Worm (Caenorhabditis elegans) whole organism, young adult: Measurements from ENCODE around the gene clec-153.

ENCODE experiments used
- B0019.2 ChIP-seq: fragments of 200-800 bp; sonication (Bioruptor generic); conservative IDR thresholded peaks from 2 replicates; pipeline ENCODE4 v1.3.6; 2022; ENCODE audit warnings: missing genetic modification reagents, missing genetic modification characterization, missing compliant biosample characterization
- B0336.3 ChIP-seq: fragments of 200-800 bp; sonication (Bioruptor generic); IDR thresholded peaks from 2 replicates; pipeline ENCODE4 v1.3.6; 2022; ENCODE audit warnings: missing genetic modification characterization, missing compliant biosample characterization
- C06A6.2 ChIP-seq: fragments of 200-800 bp; sonication (Bioruptor generic); conservative IDR thresholded peaks from 2 replicates; pipeline ENCODE4 v1.3.6; 2022; ENCODE audit warnings: missing genetic modification characterization, missing compliant biosample characterization
- F57C9.4 ChIP-seq: sonication (generic microtip); optimal IDR thresholded peaks from 2 replicates; lab custom pipeline; 2017; ENCODE audit warnings: mild to moderate bottlenecking, missing genetic modification characterization, missing compliant biosample characterization
- K11D2.4 ChIP-seq: fragments of 200-800 bp; sonication (Bioruptor generic); IDR thresholded peaks from 2 replicates; pipeline ENCODE4 v1.3.6; 2022; ENCODE audit warnings: missing genetic modification reagents, missing genetic modification characterization, missing compliant biosample characterization
- Y53G8AR.9 ChIP-seq: fragments of 200-800 bp; sonication (Bioruptor generic); conservative IDR thresholded peaks from 2 replicates; pipeline ENCODE4 v1.3.6; 2022; ENCODE audit warnings: missing genetic modification reagents, missing genetic modification characterization, missing compliant biosample characterization
- Y79H2A.3 ChIP-seq: fragments of 200-800 bp; sonication (Bioruptor generic); conservative IDR thresholded peaks from 2 replicates; pipeline ENCODE4 v1.3.6; 2022; ENCODE audit warnings: missing genetic modification reagents, missing genetic modification characterization, missing compliant biosample characterization
- Y95B8A.8 ChIP-seq: fragments of 200-800 bp; sonication (Bioruptor generic); IDR thresholded peaks from 2 replicates; pipeline ENCODE4 v1.3.6; 2022; ENCODE audit warnings: missing genetic modification reagents, missing genetic modification characterization, missing compliant biosample characterization
- aptf-3 ChIP-seq: fragments of 200-800 bp; sonication (Bioruptor generic); IDR thresholded peaks from 2 replicates; pipeline ENCODE4 v1.3.6; 2022; ENCODE audit warnings: missing genetic modification characterization, missing compliant biosample characterization
- attf-6 ChIP-seq: fragments of 200-800 bp; sonication (Bioruptor generic); IDR thresholded peaks from 2 replicates; pipeline ENCODE4 v1.3.6; 2022; ENCODE audit warnings: missing genetic modification reagents, missing genetic modification characterization, missing compliant biosample characterization
- ccch-3 ChIP-seq: fragments of 200-800 bp; sonication (Bioruptor generic); optimal IDR thresholded peaks from 2 replicates; lab custom pipeline; 2018; ENCODE audit warnings: mild to moderate bottlenecking, missing genetic modification characterization, missing compliant biosample characterization
- cebp-1 ChIP-seq, 2 experiments: fragments of 200-800 bp in 1 of 2; sonication (Bioruptor generic) in 1 of 2; sonication (generic microtip) in 1 of 2; IDR thresholded peaks in 1 of 2; optimal IDR thresholded peaks in 1 of 2; 2 replicates each; pipeline versions ENCODE4 v1.3.6 to Lab custom; 2017 to 2022; ENCODE audit warnings: missing compliant biosample characterization in 2 of 2, missing genetic modification characterization in 2 of 2, mild to moderate bottlenecking in 1 of 2, missing genetic modification reagents in 1 of 2, moderate library complexity in 1 of 2
- ceh-27 ChIP-seq: fragments of 200-800 bp; sonication (Bioruptor generic); optimal IDR thresholded peaks from 2 replicates; lab custom pipeline; 2018; ENCODE audit warnings: mild to moderate bottlenecking, missing genetic modification characterization, moderate library complexity, missing compliant biosample characterization
- ceh-79 ChIP-seq: sonication (generic microtip); optimal IDR thresholded peaks from 2 replicates; lab custom pipeline; 2017; ENCODE audit warnings: mild to moderate bottlenecking, missing genetic modification characterization, missing compliant biosample characterization
- chd-7 ChIP-seq: sonication (generic microtip); optimal IDR thresholded peaks from 2 replicates; lab custom pipeline; 2016; ENCODE audit warnings: mild to moderate bottlenecking, missing genetic modification characterization, moderate library complexity, missing compliant biosample characterization
- dpl-1 ChIP-seq: fragments of 150-350 bp; optimal IDR thresholded peaks from 2 replicates; lab custom pipeline; 2014; ENCODE audit warnings: missing biosample characterization, missing genetic modification reagents, missing genetic modification characterization
- ekl-4 ChIP-seq: fragments of 200-800 bp; sonication (Bioruptor generic); IDR thresholded peaks from 2 replicates; pipeline ENCODE4 v1.3.6; 2022; ENCODE audit warnings: missing genetic modification reagents, missing genetic modification characterization, missing compliant biosample characterization
- fkh-3 ChIP-seq: sonication (generic microtip); optimal IDR thresholded peaks from 2 replicates; lab custom pipeline; 2016; ENCODE audit warnings: mild to moderate bottlenecking, missing genetic modification characterization, missing compliant biosample characterization
- gei-17 ChIP-seq: fragments of 200-800 bp; sonication (Bioruptor generic); optimal IDR thresholded peaks from 2 replicates; lab custom pipeline; 2018; ENCODE audit warnings: mild to moderate bottlenecking, missing genetic modification characterization, missing compliant biosample characterization
- him-1 ChIP-seq: sonication (generic microtip); optimal IDR thresholded peaks from 2 replicates; lab custom pipeline; 2016; ENCODE audit warnings: missing genotype, missing genetic modification reagents, missing genetic modification characterization, missing compliant biosample characterization
- hlh-12 ChIP-seq: sonication (generic microtip); optimal IDR thresholded peaks from 2 replicates; lab custom pipeline; 2016; ENCODE audit warnings: missing genetic modification characterization, missing compliant biosample characterization
- hsf-1 ChIP-seq: fragments of 200-800 bp; sonication (Bioruptor generic); IDR thresholded peaks from 2 replicates; pipeline ENCODE4 v1.3.6; 2022; ENCODE audit warnings: missing genetic modification reagents, missing genetic modification characterization, missing compliant biosample characterization
- let-607 ChIP-seq, 2 experiments: fragments of 200-800 bp in 1 of 2; sonication (Bioruptor generic) in 1 of 2; sonication (generic microtip) in 1 of 2; optimal IDR thresholded peaks; 2 replicates each; lab custom pipeline; 2016 to 2018; ENCODE audit warnings: mild to moderate bottlenecking in 2 of 2, missing compliant biosample characterization in 2 of 2, missing genetic modification characterization in 2 of 2, moderate library complexity in 2 of 2, missing genotype in 1 of 2
- lin-26 ChIP-seq: fragments of 200-800 bp; sonication (Bioruptor generic); IDR thresholded peaks from 2 replicates; pipeline ENCODE4 v1.3.6; 2022; ENCODE audit warnings: missing genetic modification reagents, missing genetic modification characterization, missing compliant biosample characterization
- lin-35 ChIP-seq, 3 experiments: fragments of 150-350 bp in 2 of 3; sonication (generic microtip) in 1 of 3; optimal IDR thresholded peaks; 2 replicates each; lab custom pipeline; 2014 to 2018; ENCODE audit warnings: missing biosample characterization in 3 of 3, missing genetic modification characterization in 3 of 3, missing genetic modification reagents in 3 of 3
- lin-40 ChIP-seq: sonication (generic microtip); optimal IDR thresholded peaks from 2 replicates; lab custom pipeline; 2016; ENCODE audit warnings: missing genetic modification characterization, mild to moderate bottlenecking, missing compliant biosample characterization, missing genotype, missing genetic modification reagents
- lin-54 ChIP-seq: fragments of 200-800 bp; sonication (Bioruptor generic); optimal IDR thresholded peaks from 2 replicates; lab custom pipeline; 2018; ENCODE audit warnings: mild to moderate bottlenecking, missing genetic modification characterization, missing compliant biosample characterization
- lsl-1 ChIP-seq: fragments of 200-800 bp; sonication (Bioruptor generic); optimal IDR thresholded peaks from 2 replicates; lab custom pipeline; 2018; ENCODE audit warnings: mild to moderate bottlenecking, missing genetic modification characterization, moderate library complexity, missing compliant biosample characterization
- madf-10 ChIP-seq: sonication (generic microtip); optimal IDR thresholded peaks from 2 replicates; lab custom pipeline; 2016; ENCODE audit warnings: mild to moderate bottlenecking, missing genetic modification characterization, missing compliant biosample characterization
- mxl-1 ChIP-seq: sonication (generic microtip); optimal IDR thresholded peaks from 2 replicates; lab custom pipeline; 2016; ENCODE audit warnings: missing genetic modification characterization, missing compliant biosample characterization
- nfya-2 ChIP-seq: fragments of 200-800 bp; sonication (Bioruptor generic); IDR thresholded peaks from 2 replicates; pipeline ENCODE4 v1.3.6; 2022; ENCODE audit warnings: missing genetic modification reagents, missing genetic modification characterization, missing compliant biosample characterization
- nfyb-1 ChIP-seq: fragments of 200-800 bp; sonication (Bioruptor generic); IDR thresholded peaks from 2 replicates; pipeline ENCODE4 v1.3.6; 2022; ENCODE audit warnings: missing genetic modification reagents, missing genetic modification characterization, missing compliant biosample characterization
- nhr-80 ChIP-seq: sonication (generic microtip); optimal IDR thresholded peaks from 2 replicates; lab custom pipeline; 2016; ENCODE audit warnings: missing genetic modification characterization, missing compliant biosample characterization
- nhr-90 ChIP-seq: sonication (generic microtip); optimal IDR thresholded peaks from 2 replicates; lab custom pipeline; 2016; ENCODE audit warnings: missing genotype, mild to moderate bottlenecking, missing genetic modification characterization, missing compliant biosample characterization
- snpc-4 ChIP-seq, 5 experiments: fragments of 150-350 bp in 1 of 5; sonication (generic microtip) in 4 of 5; optimal IDR thresholded peaks; 2 replicates each; lab custom pipeline; 2014 to 2018; ENCODE audit warnings: missing genetic modification characterization in 5 of 5, missing biosample characterization in 3 of 5, antibody characterized with exemption in 2 of 5, mild to moderate bottlenecking in 2 of 5, missing compliant biosample characterization in 2 of 5, missing genotype in 2 of 5, moderate library complexity in 2 of 5, missing genetic modification reagents in 1 of 5
- tbx-9 ChIP-seq: sonication (generic microtip); optimal IDR thresholded peaks from 2 replicates; lab custom pipeline; 2016; ENCODE audit warnings: borderline replicate concordance, missing genetic modification characterization, inconsistent platforms, missing compliant biosample characterization
- unc-130 ChIP-seq: sonication (generic microtip); optimal IDR thresholded peaks from 2 replicates; lab custom pipeline; 2016; ENCODE audit warnings: missing genetic modification reagents, missing genetic modification characterization, missing compliant biosample characterization
- zfh-2 ChIP-seq: fragments of 200-800 bp; sonication (Bioruptor generic); conservative IDR thresholded peaks from 2 replicates; pipeline ENCODE4 v1.3.6; 2022; ENCODE audit warnings: missing genetic modification reagents, missing genetic modification characterization, missing compliant biosample characterization
- ztf-25 ChIP-seq: fragments of 200-800 bp; sonication (Bioruptor generic); IDR thresholded peaks from 2 replicates; pipeline ENCODE4 v1.3.6; 2022; ENCODE audit warnings: missing genetic modification reagents, missing genetic modification characterization, missing compliant biosample characterization
- ztf-28 ChIP-seq: fragments of 200-800 bp; sonication (Bioruptor generic); IDR thresholded peaks from 2 replicates; pipeline ENCODE4 v1.3.6; 2022; ENCODE audit warnings: missing genetic modification reagents, missing genetic modification characterization, missing compliant biosample characterization

Gene clec-153

DNA sequence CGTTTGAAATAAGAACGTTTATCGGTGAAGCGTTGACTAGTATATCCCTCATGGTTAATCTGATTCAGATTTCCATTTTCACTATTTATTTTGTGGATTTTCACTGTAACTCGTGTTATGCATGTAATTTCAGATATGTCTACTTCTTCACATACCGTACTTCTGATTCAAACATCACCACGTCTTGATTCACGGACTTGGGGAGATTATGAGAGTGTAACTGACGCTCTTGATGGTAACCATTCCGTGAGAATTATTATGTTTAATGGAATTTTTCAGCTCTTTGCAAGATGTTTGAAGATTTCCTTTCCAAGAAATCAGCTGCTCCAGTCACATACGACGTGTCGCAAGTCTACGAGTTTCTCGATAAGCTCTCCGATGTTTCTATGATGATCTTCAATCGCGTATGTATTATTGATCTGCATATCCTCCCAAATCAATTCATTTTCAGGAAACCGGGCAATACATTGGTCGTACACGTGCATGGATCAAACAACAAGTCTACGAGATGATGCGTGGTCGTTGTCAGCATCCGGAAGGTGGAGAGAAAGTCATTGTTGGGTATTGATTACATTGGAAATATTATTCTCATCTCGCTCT is 41.8 kb upstream of the clec-153 start, which contains the start of gene erh-2 (continued):
- TF ChIP-seq cebp-1 (GFP tag; IDR thresholded peaks at IDR 0.05; lab: Robert Waterston, UW), result no peak
- TF ChIP-seq cebp-1 (tag; optimal IDR thresholded peaks at IDR 0.05; lab: Kevin White, UChicago), result no peak
- TF ChIP-seq lin-35 (GFP tag; optimal IDR thresholded peaks at IDR 0.05; lab: Kevin White, UChicago), result peak in 1 of 3 experiments; percentile 21
- no peak for TF ChIP-seq him-1
- TF ChIP-seq ccch-3 (GFP tag; lab: Kevin White, UChicago), result no peak
- no peak for TF ChIP-seq B0019.2 (GFP tag; lab: Robert Waterston, UW)
- TF ChIP-seq let-607 (tag; optimal IDR thresholded peaks at IDR 0.05; lab: Kevin White, UChicago), result no peak

DNA sequence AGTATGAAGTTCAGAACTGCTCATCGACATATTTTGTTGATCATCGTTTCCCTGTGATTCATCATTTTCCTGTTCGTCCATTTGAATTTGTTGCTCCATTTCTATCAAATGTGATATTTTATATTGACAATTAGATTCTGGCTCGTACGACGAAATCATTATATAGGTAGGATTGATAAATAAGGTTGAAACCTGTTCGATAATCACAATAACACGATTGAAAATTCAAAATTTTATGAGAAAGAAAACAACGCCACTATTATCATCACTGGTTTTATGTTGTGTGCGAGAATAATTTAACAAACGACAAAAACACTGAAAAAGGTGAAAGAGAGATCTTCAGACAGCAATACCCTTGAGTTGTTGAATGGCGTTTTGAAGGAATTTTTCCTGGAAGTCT is 40.7 kb upstream of the clec-153 start, which contains the start of gene apc-11:
apc-11 (minus strand) TSS at position 101 of the 400 bp plus-strand sequence.
- TF ChIP-seq ztf-28 (GFP tag; lab: Robert Waterston, UW) (no peak), mxl-1 (tag; lab: Kevin White, UChicago) (no peak)

DNA sequence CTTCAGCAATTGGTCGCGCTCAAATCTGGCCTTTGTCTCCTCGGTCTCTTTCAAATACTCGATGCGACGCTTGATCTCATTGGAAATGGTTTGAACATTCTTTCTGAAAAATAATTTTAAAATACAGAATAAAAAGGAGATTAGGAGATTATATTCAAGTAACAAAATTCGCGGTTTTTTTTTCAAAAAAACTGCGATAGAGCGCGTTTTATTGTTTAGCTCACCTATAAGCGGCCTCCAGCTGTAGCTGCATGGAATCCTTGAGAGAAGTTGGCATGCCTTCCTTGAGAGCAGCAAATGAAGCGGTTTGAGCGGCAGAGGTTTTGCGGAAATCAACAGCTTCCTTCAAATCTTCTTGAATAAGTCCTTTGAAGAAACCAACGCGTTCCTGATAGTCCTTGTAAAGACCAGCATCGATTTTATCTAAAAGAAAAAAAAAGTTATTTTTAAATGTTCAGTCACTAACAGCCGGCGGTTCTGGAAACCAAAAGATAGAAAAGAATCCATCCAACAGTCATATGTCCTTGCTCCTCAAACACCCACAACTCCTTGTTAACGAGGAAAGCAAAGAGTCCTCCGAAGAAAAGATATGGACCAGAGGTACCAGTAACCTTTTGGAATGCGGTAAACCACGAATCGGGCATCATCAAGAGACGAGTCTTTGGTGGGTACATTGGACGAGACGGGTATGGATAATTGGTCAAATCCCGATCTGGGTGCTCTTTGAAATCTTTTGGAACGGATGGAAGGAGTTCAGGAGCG is 40.1 kb upstream of the clec-153 start:
- TF ChIP-seq lin-26 (GFP tag; lab: Robert Waterston, UW) (0 out of 2 replicates have a peak, but pooled peaks have one; percentile 43), Y95B8A.8 (no peak)

DNA sequence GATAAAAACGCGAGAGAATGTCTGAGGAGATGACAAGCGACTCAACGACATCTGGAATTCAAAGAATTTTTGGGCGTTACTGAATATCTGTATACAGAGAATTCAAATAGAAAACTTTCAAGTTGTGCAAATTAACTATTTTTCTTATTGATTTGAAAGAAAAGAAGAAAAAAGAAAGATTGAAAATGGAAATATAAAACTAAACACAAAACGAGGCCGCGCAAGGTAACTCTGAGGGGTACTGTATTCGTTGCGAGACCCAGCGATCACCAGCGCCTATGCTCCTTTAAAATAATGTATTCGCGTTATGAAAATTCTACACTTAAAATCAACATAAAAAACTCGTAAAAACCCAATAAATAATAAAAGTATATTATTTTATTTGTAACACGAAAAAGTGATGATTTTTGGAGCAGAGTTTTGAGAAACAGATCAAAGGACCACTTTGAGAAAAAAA is 39.2 kb upstream of the clec-153 start, which contains the start of gene asb-1:
asb-1 (minus strand) TSS at position 51 of the 457 bp plus-strand sequence.
- no peak for TF ChIP-seq zfh-2 (GFP tag; lab: Robert Waterston, UW)
- no peak for TF ChIP-seq C06A6.2 (GFP tag; lab: Robert Waterston, UW)
- TF ChIP-seq ztf-25, result no peak
- TF ChIP-seq Y53G8AR.9 (GFP tag; lab: Robert Waterston, UW), result no peak
- TF ChIP-seq nhr-80 (tag; lab: Kevin White, UChicago), result no peak
- TF ChIP-seq F57C9.4, result no peak
- no peak for TF ChIP-seq hlh-12 (tag; lab: Kevin White, UChicago)
- TF ChIP-seq nhr-90 (tag; lab: Kevin White, UChicago), result no peak
- TF ChIP-seq attf-6 (GFP tag; lab: Robert Waterston, UW), result no peak
- TF ChIP-seq K11D2.4 (GFP tag; lab: Robert Waterston, UW), result no peak
- TF ChIP-seq lin-40 (tag; lab: Kevin White, UChicago), result no peak
- TF ChIP-seq chd-7 (tag; lab: Kevin White, UChicago), result no peak
- no peak for TF ChIP-seq fkh-3 (tag; lab: Kevin White, UChicago)
- TF ChIP-seq Y79H2A.3 (GFP tag; lab: Robert Waterston, UW), result no peak
- TF ChIP-seq dpl-1 (GFP tag; lab: Kevin White, UChicago), result no peak
- no peak for TF ChIP-seq snpc-4 (GFP tag; optimal IDR thresholded peaks at IDR 0.05; lab: Kevin White, UChicago)
- peak in 1 of 4 experiments; percentile 27 for TF ChIP-seq snpc-4 (tag; optimal IDR thresholded peaks at IDR 0.05; lab: Kevin White, UChicago)
- peak; percentile 95 for TF ChIP-seq lsl-1
- TF ChIP-seq aptf-3 (GFP tag; lab: Robert Waterston, UW), result no peak
- 0 out of 2 replicates have a peak, but pooled peaks have one; percentile 13 for TF ChIP-seq nfyb-1 (GFP tag; lab: Robert Waterston, UW)
- no peak for TF ChIP-seq madf-10
- no peak for TF ChIP-seq ceh-27 (GFP tag; lab: Kevin White, UChicago)
- no peak for TF ChIP-seq nfya-2 (GFP tag; lab: Robert Waterston, UW)
- 0 out of 2 replicates have a peak, but pooled peaks have one; percentile 14 for TF ChIP-seq B0336.3 (GFP tag; lab: Robert Waterston, UW)
- TF ChIP-seq hsf-1 (GFP tag; lab: Robert Waterston, UW), result 0 out of 2 replicates have a peak, but pooled peaks have one; percentile 48
- peak; percentile 38 for TF ChIP-seq lin-54 (GFP tag; lab: Kevin White, UChicago)
- TF ChIP-seq gei-17 (GFP tag; lab: Kevin White, UChicago), result no peak
- peak; percentile 53 for TF ChIP-seq unc-130
- TF ChIP-seq ekl-4 (GFP tag; lab: Robert Waterston, UW), result no peak
- no peak for TF ChIP-seq ceh-79 (tag; lab: Kevin White, UChicago)
- no peak for TF ChIP-seq tbx-9 (tag; lab: Kevin White, UChicago)
- TF ChIP-seq cebp-1 (GFP tag; IDR thresholded peaks at IDR 0.05; lab: Robert Waterston, UW), result no peak
- TF ChIP-seq cebp-1 (tag; optimal IDR thresholded peaks at IDR 0.05; lab: Kevin White, UChicago), result peak; percentile 3
